Fruit fly (Drosophila melanogaster) whole organism, adult: ENCODE results near the gene sinah.

Experiments
- CG11617 ChIP-seq: fragments of 200-800 bp; sonication (Bioruptor generic); optimal IDR thresholded peaks from 2 replicates; lab custom pipeline; 2017; ENCODE audit warnings: mild to moderate bottlenecking, missing biosample characterization, missing genetic modification reagents, missing genetic modification characterization
- CG12768 ChIP-seq: fragments of 200-800 bp; sonication (Bioruptor generic); optimal IDR thresholded peaks from 2 replicates; lab custom pipeline; 2017; ENCODE audit warnings: missing biosample characterization, missing genetic modification characterization, mild to moderate bottlenecking, moderate library complexity, missing genetic modification reagents
- CG14711 ChIP-seq: fragments of 200-800 bp; sonication (Bioruptor generic); optimal IDR thresholded peaks from 2 replicates; lab custom pipeline; 2018; ENCODE audit warnings: missing biosample characterization, mild to moderate bottlenecking, missing genetic modification characterization, moderate library complexity
- CG1620 ChIP-seq: fragments of 200-800 bp; sonication (Bioruptor generic); optimal IDR thresholded peaks from 2 replicates; lab custom pipeline; 2016; ENCODE audit warnings: missing biosample characterization, missing genetic modification characterization
- CG33017 ChIP-seq: fragments of 200-800 bp; sonication (Bioruptor generic); optimal IDR thresholded peaks from 2 replicates; lab custom pipeline; 2018; ENCODE audit warnings: missing biosample characterization, mild to moderate bottlenecking, missing genetic modification characterization, moderate library complexity
- CG5204 ChIP-seq: fragments of 200-800 bp; sonication (Bioruptor generic); optimal IDR thresholded peaks from 2 replicates; lab custom pipeline; 2016; ENCODE audit warnings: missing biosample characterization, missing genetic modification characterization
- CG7045 ChIP-seq: fragments of 200-800 bp; sonication (Bioruptor generic); optimal IDR thresholded peaks from 2 replicates; lab custom pipeline; 2017; ENCODE audit warnings: missing biosample characterization, mild to moderate bottlenecking, missing genetic modification characterization
- CG7101 ChIP-seq: fragments of 200-800 bp; sonication (Bioruptor generic); optimal IDR thresholded peaks from 2 replicates; lab custom pipeline; 2018; ENCODE audit warnings: missing biosample characterization, mild to moderate bottlenecking, missing genetic modification characterization, moderate library complexity
- Clk ChIP-seq: fragments of 200-800 bp; sonication (Bioruptor generic); optimal IDR thresholded peaks from 2 replicates; lab custom pipeline; 2017; ENCODE audit warnings: missing biosample characterization, missing genetic modification characterization
- Crg-1 ChIP-seq: fragments of 200-800 bp; sonication (Bioruptor generic); optimal IDR thresholded peaks from 2 replicates; lab custom pipeline; 2016; ENCODE audit warnings: missing biosample characterization, missing genetic modification characterization
- Hr96 ChIP-seq: fragments of 200-800 bp; sonication (Bioruptor generic); optimal IDR thresholded peaks from 2 replicates; lab custom pipeline; 2016; ENCODE audit warnings: missing biosample characterization, missing genetic modification characterization
- Mnt ChIP-seq: fragments of 200-800 bp; sonication (Bioruptor generic); optimal IDR thresholded peaks from 2 replicates; lab custom pipeline; 2016; ENCODE audit warnings: missing biosample characterization, mild to moderate bottlenecking, missing genetic modification characterization
- bab1 ChIP-seq: fragments of 200-800 bp; sonication (Bioruptor generic); optimal IDR thresholded peaks from 3 replicates; lab custom pipeline; 2019; ENCODE audit warnings: missing biosample characterization, mild to moderate bottlenecking, missing genetic modification characterization, moderate library complexity
- cic ChIP-seq: fragments of 200-800 bp; sonication (Bioruptor generic); optimal IDR thresholded peaks from 2 replicates; lab custom pipeline; 2017; ENCODE audit warnings: missing biosample characterization, mild to moderate bottlenecking, missing genetic modification characterization, moderate library complexity
- cnc ChIP-seq, 2 experiments: fragments of >200 bp; optimal IDR thresholded peaks; 2 replicates each; lab custom pipeline; 2017
- kay ChIP-seq: fragments of 200-800 bp; sonication (Bioruptor generic); peaks from one replicate; lab custom pipeline; 2016; ENCODE audit warnings: missing biosample characterization, missing genetic modification characterization, borderline replicate concordance
- ovo ChIP-seq: fragments of 200-800 bp; sonication (Bioruptor generic); optimal IDR thresholded peaks from 2 replicates; lab custom pipeline; 2016; ENCODE audit warnings: missing biosample characterization, missing genetic modification characterization
- pad ChIP-seq: fragments of 200-800 bp; sonication (Bioruptor generic); optimal IDR thresholded peaks from 3 replicates; lab custom pipeline; 2017; ENCODE audit warnings: missing biosample characterization, missing genetic modification characterization, mild to moderate bottlenecking, moderate library complexity, missing genetic modification reagents
- tj ChIP-seq: fragments of 200-800 bp; sonication (Bioruptor generic); optimal IDR thresholded peaks from 3 replicates; lab custom pipeline; 2017; ENCODE audit warnings: missing biosample characterization, mild to moderate bottlenecking, missing genetic modification characterization, moderate library complexity
- toe ChIP-seq: fragments of 200-800 bp; sonication (Bioruptor generic); optimal IDR thresholded peaks from 2 replicates; lab custom pipeline; 2016; ENCODE audit warnings: missing biosample characterization, missing genetic modification characterization

Gene sinah

DNA sequence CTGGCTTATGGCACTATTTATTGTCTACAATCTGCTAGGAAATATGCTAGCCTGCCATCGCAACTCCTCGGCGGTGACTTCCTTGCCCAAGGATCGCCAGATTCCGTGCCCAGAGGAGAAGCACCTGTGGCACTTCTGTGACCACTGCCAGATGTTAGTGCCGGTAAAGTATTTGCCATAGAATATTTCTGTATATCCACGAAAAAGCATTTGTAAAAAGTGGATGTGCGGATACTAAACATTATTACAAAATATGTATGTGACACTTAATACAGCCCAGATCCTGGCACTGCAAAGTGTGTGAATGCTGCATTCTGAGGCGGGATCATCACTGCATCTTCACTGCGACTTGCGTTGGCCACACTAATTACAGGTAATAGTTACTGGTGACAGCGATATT is 2.0 kb downstream of the sinah start:
- TF ChIP-seq ovo (GFP tag; lab: Kevin White, UChicago) (no peak), CG33017 (no peak), CG12768 (GFP tag; lab: Kevin White, UChicago) (no peak), Mnt (GFP tag; lab: Kevin White, UChicago) (no peak), CG7101 (tag; lab: Kevin White, UChicago) (no peak), tj (GFP tag; lab: Kevin White, UChicago) (no peak), pad (GFP tag; lab: Kevin White, UChicago) (no peak), Clk (GFP tag; lab: Kevin White, UChicago) (no peak), Hr96 (no peak), cnc (optimal IDR thresholded peaks at IDR 0.05; lab: Kevin White, UChicago) (no peak), cic (GFP tag; lab: Kevin White, UChicago) (no peak), CG14711 (tag; lab: Kevin White, UChicago) (no peak)

DNA sequence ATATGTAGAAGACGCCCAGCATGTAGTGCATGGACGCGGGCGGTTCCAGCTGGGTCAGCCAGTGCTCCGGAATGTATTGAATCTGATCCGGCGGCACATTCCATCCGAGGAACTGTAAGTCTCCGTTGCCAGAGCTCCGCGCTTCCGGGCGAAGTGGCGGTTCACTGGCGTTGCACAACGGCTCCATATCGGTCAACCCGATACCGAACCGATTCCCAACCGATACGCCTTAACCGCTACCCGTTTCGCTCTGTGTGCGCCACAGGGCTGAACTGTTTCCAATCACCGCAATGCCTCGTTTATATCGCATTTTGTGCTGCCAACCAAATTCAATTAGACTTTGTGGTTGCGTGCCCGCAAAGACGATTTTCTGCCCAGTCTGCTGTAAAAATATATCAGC is 3.4 kb downstream of the sinah start, which contains the start of gene Rh4:
Rh4 (minus strand) TSS at position 234 of the 400 bp plus-strand sequence.
- no peak for TF ChIP-seq ovo (GFP tag; lab: Kevin White, UChicago)
- no peak for TF ChIP-seq Clk (GFP tag; lab: Kevin White, UChicago)
- no peak for TF ChIP-seq Crg-1 (GFP tag; lab: Kevin White, UChicago)
- no peak for TF ChIP-seq tj (GFP tag; lab: Kevin White, UChicago)
- TF ChIP-seq Mnt (GFP tag; lab: Kevin White, UChicago): no peak
- no peak for TF ChIP-seq CG33017
- no peak for TF ChIP-seq kay (GFP tag; lab: Kevin White, UChicago)
- TF ChIP-seq toe (GFP tag; lab: Kevin White, UChicago): no peak
- no peak for TF ChIP-seq CG1620 (GFP tag; lab: Kevin White, UChicago)
- no peak for TF ChIP-seq cnc (optimal IDR thresholded peaks at IDR 0.05; lab: Kevin White, UChicago)
- TF ChIP-seq CG7045: no peak
- no peak for TF ChIP-seq CG11617 (GFP tag; lab: Kevin White, UChicago)
- TF ChIP-seq bab1 (GFP tag; lab: Kevin White, UChicago): no peak
- no peak for TF ChIP-seq pad (GFP tag; lab: Kevin White, UChicago)
- TF ChIP-seq CG5204 (GFP tag; lab: Kevin White, UChicago): no peak

- no peak for TF ChIP-seq ovo (GFP tag; lab: Kevin White, UChicago)
- peak; percentile 6 for TF ChIP-seq bab1 (GFP tag; lab: Kevin White, UChicago)
Observed at dm6 chr3L:16862958-16863357, 4.1 kb downstream of the sinah start, which contains the start of gene CG9951. Gene CG9951, plus strand, starts transcription at chr3L:16863164.

- no peak for TF ChIP-seq CG5204 (GFP tag; lab: Kevin White, UChicago)
- TF ChIP-seq Clk (GFP tag; lab: Kevin White, UChicago): no peak
- TF ChIP-seq CG7045: no peak
- TF ChIP-seq ovo (GFP tag; lab: Kevin White, UChicago): no peak
- TF ChIP-seq bab1 (GFP tag; lab: Kevin White, UChicago): peak; percentile 34
- TF ChIP-seq cic (GFP tag; lab: Kevin White, UChicago): no peak
- TF ChIP-seq toe (GFP tag; lab: Kevin White, UChicago): no peak
- TF ChIP-seq cnc (optimal IDR thresholded peaks at IDR 0.05; lab: Kevin White, UChicago): no peak
- TF ChIP-seq CG33017: no peak
- TF ChIP-seq Crg-1 (GFP tag; lab: Kevin White, UChicago): no peak
- peak; percentile 30 for TF ChIP-seq CG7101 (tag; lab: Kevin White, UChicago)
- no peak for TF ChIP-seq pad (GFP tag; lab: Kevin White, UChicago)
- no peak for TF ChIP-seq tj (GFP tag; lab: Kevin White, UChicago)
- no peak for TF ChIP-seq CG11617 (GFP tag; lab: Kevin White, UChicago)
- no peak for TF ChIP-seq CG12768 (GFP tag; lab: Kevin White, UChicago)
- TF ChIP-seq CG1620 (GFP tag; lab: Kevin White, UChicago): no peak
- peak; percentile 11 for TF ChIP-seq Mnt (GFP tag; lab: Kevin White, UChicago)
- no peak for TF ChIP-seq kay (GFP tag; lab: Kevin White, UChicago)
- TF ChIP-seq Hr96: no peak
- TF ChIP-seq CG14711 (tag; lab: Kevin White, UChicago): no peak
Observed at dm6 chr3L:16865123-16865831, 6.4 kb downstream of the sinah start, which contains the start of gene Lmpt. Gene Lmpt, plus strand, starts transcription at chr3L:16865295.

DNA sequence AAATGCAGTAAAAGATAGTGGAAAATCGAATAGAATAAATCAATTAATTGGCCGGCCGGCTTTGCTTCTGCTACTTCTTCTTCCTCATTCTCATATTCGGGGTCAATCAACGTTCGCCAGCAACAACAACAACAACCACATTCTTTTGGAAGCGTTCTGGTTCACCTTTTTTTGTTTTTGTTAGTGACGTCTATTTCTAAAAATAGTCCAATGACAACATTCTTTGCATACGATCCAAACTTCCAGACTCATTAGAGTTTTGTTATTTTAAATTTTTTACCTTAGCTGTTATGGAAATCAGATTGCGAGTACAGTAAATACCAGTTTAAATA is 6.9 kb downstream of the sinah start:
- TF ChIP-seq pad (GFP tag; lab: Kevin White, UChicago) (no peak), ovo (GFP tag; lab: Kevin White, UChicago) (no peak), tj (GFP tag; lab: Kevin White, UChicago) (no peak), CG7101 (tag; lab: Kevin White, UChicago) (no peak), Mnt (GFP tag; lab: Kevin White, UChicago) (no peak), CG33017 (no peak), CG7045 (no peak), kay (GFP tag; lab: Kevin White, UChicago) (no peak), CG12768 (GFP tag; lab: Kevin White, UChicago) (no peak), CG14711 (tag; lab: Kevin White, UChicago) (no peak), cic (GFP tag; lab: Kevin White, UChicago) (no peak), Crg-1 (GFP tag; lab: Kevin White, UChicago) (no peak), Clk (GFP tag; lab: Kevin White, UChicago) (no peak), CG11617 (GFP tag; lab: Kevin White, UChicago) (no peak), CG1620 (GFP tag; lab: Kevin White, UChicago) (no peak), CG5204 (GFP tag; lab: Kevin White, UChicago) (no peak)
